Worm (Caenorhabditis elegans) whole organism, L2 larva: ENCODE data around the gene mtss-1.

ENCODE experiments used
- C34F6.9 ChIP-seq: fragments of 150-350 bp; optimal IDR thresholded peaks from 2 replicates; lab custom pipeline; 2014; ENCODE audit warnings: missing biosample characterization, missing genetic modification characterization
- F13H6.1 ChIP-seq: sonication (generic microtip); optimal IDR thresholded peaks from 2 replicates; lab custom pipeline; 2016; ENCODE audit warnings: missing genetic modification characterization, missing compliant biosample characterization
- R02D3.7 ChIP-seq: fragments of 150-350 bp; optimal IDR thresholded peaks from 2 replicates; lab custom pipeline; 2014; ENCODE audit warnings: missing biosample characterization, missing genetic modification characterization
- Y55F3AM.14 ChIP-seq: fragments of 200-800 bp; sonication (Bioruptor generic); optimal IDR thresholded peaks from 2 replicates; lab custom pipeline; 2018; ENCODE audit warnings: mild to moderate bottlenecking, missing genetic modification characterization, missing compliant biosample characterization
- ZK546.5 ChIP-seq: sonication (generic microtip); optimal IDR thresholded peaks from 2 replicates; lab custom pipeline; 2017; ENCODE audit warnings: missing biosample characterization, missing genetic modification characterization
- alr-1 ChIP-seq: fragments of 150-350 bp; optimal IDR thresholded peaks from 2 replicates; lab custom pipeline; 2014; ENCODE audit warnings: missing biosample characterization, missing genetic modification characterization
- aly-2 ChIP-seq: fragments of 150-350 bp; optimal IDR thresholded peaks from 2 replicates; lab custom pipeline; 2014; ENCODE audit warnings: missing biosample characterization, missing genetic modification characterization
- ama-1 ChIP-seq: fragments of 150-350 bp; optimal IDR thresholded peaks from 2 replicates; lab custom pipeline; 2018; ENCODE audit warnings: inconsistent platforms
- blmp-1 ChIP-seq: sonication (generic microtip); optimal IDR thresholded peaks from 2 replicates; lab custom pipeline; 2017; ENCODE audit warnings: missing genetic modification characterization, mild to moderate bottlenecking, missing compliant biosample characterization, antibody characterized with exemption, moderate library complexity; ENCODE audit not compliant: insufficient read depth
- ceh-16 ChIP-seq: fragments of 150-350 bp; optimal IDR thresholded peaks from 2 replicates; lab custom pipeline; 2014; ENCODE audit warnings: missing biosample characterization, missing genetic modification characterization
- ceh-82 ChIP-seq: fragments of 150-350 bp; optimal IDR thresholded peaks from 2 replicates; lab custom pipeline; 2014; ENCODE audit warnings: missing biosample characterization, missing genetic modification characterization
- crh-2 ChIP-seq: sonication (generic microtip); optimal IDR thresholded peaks from 2 replicates; lab custom pipeline; 2017; ENCODE audit warnings: missing biosample characterization, missing genetic modification characterization
- egl-27 ChIP-seq: sonication (generic microtip); optimal IDR thresholded peaks from 3 replicates; lab custom pipeline; 2017; ENCODE audit warnings: missing biosample characterization, missing genetic modification reagents, missing genetic modification characterization
- elt-1 ChIP-seq: fragments of 150-350 bp; optimal IDR thresholded peaks from 2 replicates; lab custom pipeline; 2014; ENCODE audit warnings: missing biosample characterization, missing genetic modification characterization
- elt-3 ChIP-seq: sonication (generic microtip); optimal IDR thresholded peaks from 2 replicates; lab custom pipeline; 2017; ENCODE audit warnings: missing biosample characterization, missing genetic modification characterization
- fos-1 ChIP-seq: fragments of 150-350 bp; optimal IDR thresholded peaks from 2 replicates; lab custom pipeline; 2014; ENCODE audit warnings: missing biosample characterization, missing genetic modification characterization
- gmeb-1 ChIP-seq: fragments of 150-350 bp; optimal IDR thresholded peaks from 2 replicates; lab custom pipeline; 2014; ENCODE audit warnings: missing biosample characterization, missing genetic modification characterization
- lin-11 ChIP-seq: fragments of 150-350 bp; sonication (generic microtip); optimal IDR thresholded peaks from 2 replicates; lab custom pipeline; 2014; ENCODE audit warnings: missing biosample characterization, missing genetic modification characterization, inconsistent platforms, mixed read lengths
- lin-13 ChIP-seq: fragments of 150-350 bp; optimal IDR thresholded peaks from 2 replicates; lab custom pipeline; 2014; ENCODE audit warnings: missing biosample characterization, missing genetic modification reagents, missing genetic modification characterization
- lin-39 ChIP-seq: fragments of 150-350 bp; optimal IDR thresholded peaks from 2 replicates; lab custom pipeline; 2014; ENCODE audit warnings: missing biosample characterization, missing genetic modification reagents, missing genetic modification characterization
- lsy-2 ChIP-seq, 2 experiments: fragments of 150-350 bp in 1 of 2; sonication (generic microtip) in 1 of 2; optimal IDR thresholded peaks; 2 replicates each; lab custom pipeline; 2014 to 2017; ENCODE audit warnings: missing biosample characterization in 2 of 2, missing genetic modification characterization in 2 of 2
- mab-5 ChIP-seq: fragments of 150-350 bp; optimal IDR thresholded peaks from 2 replicates; lab custom pipeline; 2014; ENCODE audit warnings: missing biosample characterization, missing genetic modification characterization
- mbf-1 ChIP-seq: sonication (generic microtip); optimal IDR thresholded peaks from 2 replicates; lab custom pipeline; 2017; ENCODE audit warnings: missing biosample characterization, missing genetic modification characterization
- mdl-1 ChIP-seq, 2 experiments: fragments of 150-350 bp in 1 of 2; sonication (generic microtip) in 1 of 2; optimal IDR thresholded peaks; 2 replicates each; lab custom pipeline; 2017; ENCODE audit warnings: missing biosample characterization in 2 of 2, missing genetic modification characterization in 2 of 2
- nhr-10 ChIP-seq: sonication (generic microtip); optimal IDR thresholded peaks from 2 replicates; lab custom pipeline; 2017; ENCODE audit warnings: missing biosample characterization, missing genetic modification characterization
- nhr-11 ChIP-seq: fragments of 150-350 bp; optimal IDR thresholded peaks from 2 replicates; lab custom pipeline; 2014; ENCODE audit warnings: missing biosample characterization, missing genetic modification characterization
- nhr-12 ChIP-seq: fragments of 150-350 bp; optimal IDR thresholded peaks from 2 replicates; lab custom pipeline; 2014; ENCODE audit warnings: missing biosample characterization, missing genetic modification characterization
- nhr-129 ChIP-seq: fragments of 150-350 bp; optimal IDR thresholded peaks from 2 replicates; lab custom pipeline; 2014; ENCODE audit warnings: missing biosample characterization, missing genetic modification characterization
- nhr-21 ChIP-seq: fragments of 150-350 bp; optimal IDR thresholded peaks from 2 replicates; lab custom pipeline; 2014; ENCODE audit warnings: missing biosample characterization, missing genetic modification characterization
- nhr-23 ChIP-seq: fragments of 150-350 bp; optimal IDR thresholded peaks from 2 replicates; lab custom pipeline; 2014; ENCODE audit warnings: missing biosample characterization, missing genetic modification reagents, missing genetic modification characterization
- nhr-25 ChIP-seq: fragments of 150-350 bp; sonication (generic microtip); optimal IDR thresholded peaks from 3 replicates; lab custom pipeline; 2014; ENCODE audit warnings: missing biosample characterization, missing genetic modification characterization
- nhr-6 ChIP-seq: fragments of 150-350 bp; optimal IDR thresholded peaks from 2 replicates; lab custom pipeline; 2014; ENCODE audit warnings: missing biosample characterization, missing genetic modification characterization
- nhr-77 ChIP-seq: fragments of 150-350 bp; optimal IDR thresholded peaks from 2 replicates; lab custom pipeline; 2014; ENCODE audit warnings: missing biosample characterization, missing genetic modification characterization
- peb-1 ChIP-seq: fragments of 150-350 bp; optimal IDR thresholded peaks from 2 replicates; lab custom pipeline; 2014; ENCODE audit warnings: missing biosample characterization, missing genetic modification characterization
- sem-4 ChIP-seq: fragments of 150-350 bp; optimal IDR thresholded peaks from 2 replicates; lab custom pipeline; 2014; ENCODE audit warnings: missing biosample characterization, missing genetic modification reagents, missing genetic modification characterization
- skn-1 ChIP-seq: sonication (generic microtip); optimal IDR thresholded peaks from 2 replicates; lab custom pipeline; 2017; ENCODE audit warnings: missing biosample characterization, missing genetic modification characterization
- sma-3 ChIP-seq: sonication (generic microtip); optimal IDR thresholded peaks from 2 replicates; lab custom pipeline; 2016; ENCODE audit warnings: missing genetic modification reagents, missing genetic modification characterization, missing compliant biosample characterization
- sma-9 ChIP-seq, 2 experiments: fragments of 150-350 bp in 1 of 2; sonication (generic microtip) in 1 of 2; optimal IDR thresholded peaks; 2 replicates each; lab custom pipeline; 2014 to 2016; ENCODE audit warnings: missing genetic modification characterization in 2 of 2, mild to moderate bottlenecking in 1 of 2, missing biosample characterization in 1 of 2, missing compliant biosample characterization in 1 of 2, missing genetic modification reagents in 1 of 2, moderate library complexity in 1 of 2
- snpc-4 ChIP-seq: fragments of 150-350 bp; optimal IDR thresholded peaks from 2 replicates; lab custom pipeline; 2014; ENCODE audit warnings: missing biosample characterization, missing genetic modification characterization
- unc-39 ChIP-seq: fragments of 150-350 bp; optimal IDR thresholded peaks from 2 replicates; lab custom pipeline; 2014; ENCODE audit warnings: missing biosample characterization, missing genetic modification characterization
- unc-55 ChIP-seq: fragments of 150-350 bp; sonication (generic microtip); optimal IDR thresholded peaks from 3 replicates; lab custom pipeline; 2014; ENCODE audit warnings: missing biosample characterization, missing genetic modification reagents, missing genetic modification characterization
- unc-62 ChIP-seq: fragments of 150-350 bp; optimal IDR thresholded peaks from 2 replicates; lab custom pipeline; 2014; ENCODE audit warnings: missing biosample characterization, missing genetic modification reagents, missing genetic modification characterization
- zag-1 ChIP-seq: fragments of 150-350 bp; optimal IDR thresholded peaks from 2 replicates; lab custom pipeline; 2014; ENCODE audit warnings: missing biosample characterization, missing genetic modification characterization
- ztf-11 ChIP-seq: sonication (generic microtip); optimal IDR thresholded peaks from 2 replicates; lab custom pipeline; 2017; ENCODE audit warnings: missing biosample characterization, missing genetic modification characterization
- ztf-4 ChIP-seq: fragments of 150-350 bp; optimal IDR thresholded peaks from 2 replicates; lab custom pipeline; 2014; ENCODE audit warnings: missing biosample characterization, missing genetic modification characterization

Gene mtss-1

DNA sequence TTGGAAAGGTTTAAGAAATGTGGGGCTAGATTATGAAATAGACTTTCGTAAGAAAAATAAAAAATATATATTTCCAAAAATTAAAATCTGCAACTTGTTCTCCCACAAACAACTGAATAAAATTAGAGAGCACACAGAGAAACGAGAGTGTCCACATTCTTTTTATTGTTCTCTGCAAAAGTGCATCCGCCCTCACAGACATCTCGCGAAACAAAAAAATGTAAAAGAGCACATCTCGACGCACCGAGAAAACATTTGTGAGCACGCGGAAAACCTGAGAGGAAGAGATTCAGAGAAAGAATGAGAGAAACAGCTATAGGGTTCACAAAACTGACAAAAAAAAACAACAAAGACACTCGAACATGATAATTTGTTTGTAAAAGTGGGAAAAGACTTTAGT, 14.0 kb downstream of the mtss-1 start:
- TF ChIP-seq skn-1 (no peak), F13H6.1 (peak; percentile 38), nhr-129 (tag; lab: Kevin White, UChicago) (peak; percentile 36), ama-1 (lab: Kevin White, UChicago) (no peak), nhr-6 (tag; lab: Kevin White, UChicago) (no peak), mdl-1 (tag; optimal IDR thresholded peaks at IDR 0.05; lab: Kevin White, UChicago) (peak in 1 of 2 experiments; percentile 15), unc-55 (GFP tag; lab: Kevin White, UChicago) (peak; percentile 9), lsy-2 (tag; optimal IDR thresholded peaks at IDR 0.05; lab: Kevin White, UChicago) (peak in 1 of 2 experiments; percentile 31), peb-1 (tag; lab: Kevin White, UChicago) (no peak), C34F6.9 (tag; lab: Kevin White, UChicago) (peak; percentile 22), ztf-11 (no peak)

DNA sequence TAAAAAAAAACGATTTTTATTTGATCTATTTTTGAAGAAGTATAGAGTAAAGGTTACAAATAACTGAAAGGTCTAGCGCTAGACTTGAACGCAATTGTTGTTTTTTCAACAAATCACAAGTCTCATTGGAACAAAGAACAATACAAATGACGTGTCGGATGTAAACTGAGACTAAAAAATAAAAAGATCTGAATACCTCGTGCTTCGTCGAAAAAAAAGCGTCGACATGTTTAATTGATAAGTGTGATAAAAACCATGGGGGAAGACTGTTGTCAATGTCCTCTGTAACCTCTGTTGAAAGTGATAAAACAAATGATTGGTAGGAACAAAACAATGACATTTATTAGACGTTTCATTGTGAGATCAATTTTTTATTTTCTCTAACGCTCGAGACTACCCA, 14.6 kb downstream of the mtss-1 start:
- TF ChIP-seq nhr-25 (tag; lab: Kevin White, UChicago) (peak; percentile 51), sma-9 (GFP tag; optimal IDR thresholded peaks at IDR 0.05; lab: Kevin White, UChicago) (peak; percentile 67), sma-9 (tag; optimal IDR thresholded peaks at IDR 0.05; lab: Kevin White, UChicago) (no peak), skn-1 (peak; percentile 7), aly-2 (tag; lab: Kevin White, UChicago) (no peak), elt-1 (no peak), lsy-2 (tag; optimal IDR thresholded peaks at IDR 0.05; lab: Kevin White, UChicago) (peak in 1 of 2 experiments; percentile 4), F13H6.1 (peak; percentile 10), lin-11 (tag; lab: Kevin White, UChicago) (no peak), sma-3 (no peak), Y55F3AM.14 (GFP tag; lab: Kevin White, UChicago) (no peak), fos-1 (tag; lab: Kevin White, UChicago) (peak; percentile 60), zag-1 (tag; lab: Kevin White, UChicago) (no peak), crh-2 (tag; lab: Kevin White, UChicago) (peak; percentile 67), nhr-129 (tag; lab: Kevin White, UChicago) (peak; percentile 47), ZK546.5 (no peak), nhr-21 (no peak), ceh-82 (tag; lab: Kevin White, UChicago) (no peak)

DNA sequence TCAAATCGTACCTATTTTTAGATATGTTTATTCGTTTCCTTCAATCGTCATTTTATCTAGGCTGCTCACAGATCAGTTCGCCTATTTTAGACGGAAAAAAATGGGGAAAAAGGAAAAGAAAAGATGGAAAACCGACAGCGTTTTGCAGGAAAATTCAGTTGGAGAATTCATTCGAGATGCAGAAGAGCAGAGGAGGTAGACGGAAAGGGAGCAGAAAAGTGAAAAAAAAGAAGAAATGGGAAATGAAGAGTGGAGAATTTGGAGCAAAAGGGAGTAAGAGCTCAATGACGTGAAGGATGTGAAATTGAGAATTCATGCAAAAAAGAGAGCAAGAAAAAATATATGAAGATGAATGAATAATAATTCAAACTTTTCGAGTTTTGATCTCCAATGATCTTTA, 16.4 kb downstream of the mtss-1 start:
- TF ChIP-seq C34F6.9 (tag; lab: Kevin White, UChicago) (peak; percentile 32), unc-55 (GFP tag; lab: Kevin White, UChicago) (peak; percentile 49), sma-3 (no peak)

DNA sequence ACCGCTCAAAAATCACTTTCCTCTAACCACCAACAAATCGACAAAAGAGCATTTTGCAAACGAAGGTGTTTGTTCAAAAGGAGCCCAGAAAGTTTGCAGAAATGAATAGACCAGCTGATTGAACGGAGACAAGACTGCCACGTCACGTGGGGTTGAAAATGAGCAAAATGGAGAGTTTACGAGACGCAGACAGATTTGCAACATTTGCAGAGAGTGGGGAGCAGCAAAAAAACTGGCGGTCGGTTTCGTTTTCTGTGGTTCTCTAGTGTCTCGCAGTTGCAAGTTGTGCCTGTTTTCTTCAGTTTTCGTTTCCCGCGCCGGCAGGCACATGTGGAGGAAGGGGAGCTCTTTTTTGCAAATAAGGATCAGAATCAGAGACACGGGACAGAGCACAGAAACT, 17.3 kb downstream of the mtss-1 start:
- TF ChIP-seq alr-1 (tag; lab: Kevin White, UChicago) (no peak), ztf-4 (no peak), lin-39 (no peak), blmp-1 (tag; lab: Kevin White, UChicago) (no peak), F13H6.1 (peak; percentile 81), sma-3 (no peak), nhr-129 (tag; lab: Kevin White, UChicago) (peak; percentile 91), nhr-23 (tag; lab: Kevin White, UChicago) (no peak), ztf-11 (no peak), elt-3 (tag; lab: Kevin White, UChicago) (no peak), mbf-1 (tag; lab: Kevin White, UChicago) (no peak), snpc-4 (tag; lab: Kevin White, UChicago) (no peak), fos-1 (tag; lab: Kevin White, UChicago) (peak; percentile 57), C34F6.9 (tag; lab: Kevin White, UChicago) (peak; percentile 87), gmeb-1 (tag; lab: Kevin White, UChicago) (peak; percentile 18), skn-1 (no peak), ceh-16 (no peak), crh-2 (tag; lab: Kevin White, UChicago) (peak; percentile 93), ZK546.5 (no peak), nhr-10 (tag; lab: Kevin White, UChicago) (no peak), lin-13 (GFP tag; lab: Kevin White, UChicago) (no peak), lsy-2 (tag; optimal IDR thresholded peaks at IDR 0.05; lab: Kevin White, UChicago) (peak in 1 of 2 experiments; percentile 59), sem-4 (tag; lab: Kevin White, UChicago) (peak; percentile 12), mdl-1 (tag; optimal IDR thresholded peaks at IDR 0.05; lab: Kevin White, UChicago) (peak; percentile 66 to 86), unc-39 (tag; lab: Kevin White, UChicago) (no peak), nhr-12 (tag; lab: Kevin White, UChicago) (no peak), nhr-11 (tag; lab: Kevin White, UChicago) (no peak), unc-55 (GFP tag; lab: Kevin White, UChicago) (peak; percentile 54), unc-62 (GFP tag; lab: Kevin White, UChicago) (no peak), ama-1 (lab: Kevin White, UChicago) (no peak), elt-1 (no peak), nhr-77 (no peak), zag-1 (tag; lab: Kevin White, UChicago) (no peak), nhr-25 (tag; lab: Kevin White, UChicago) (no peak), aly-2 (tag; lab: Kevin White, UChicago) (no peak), mab-5 (tag; lab: Kevin White, UChicago) (no peak), nhr-6 (tag; lab: Kevin White, UChicago) (no peak), egl-27 (tag; lab: Kevin White, UChicago) (no peak), R02D3.7 (no peak), lin-11 (tag; lab: Kevin White, UChicago) (peak; percentile 53)
